Fruit fly (Drosophila melanogaster): ENCODE measurements around the gene Sfp26Ad.

Sfp26Ad gene

DNA sequence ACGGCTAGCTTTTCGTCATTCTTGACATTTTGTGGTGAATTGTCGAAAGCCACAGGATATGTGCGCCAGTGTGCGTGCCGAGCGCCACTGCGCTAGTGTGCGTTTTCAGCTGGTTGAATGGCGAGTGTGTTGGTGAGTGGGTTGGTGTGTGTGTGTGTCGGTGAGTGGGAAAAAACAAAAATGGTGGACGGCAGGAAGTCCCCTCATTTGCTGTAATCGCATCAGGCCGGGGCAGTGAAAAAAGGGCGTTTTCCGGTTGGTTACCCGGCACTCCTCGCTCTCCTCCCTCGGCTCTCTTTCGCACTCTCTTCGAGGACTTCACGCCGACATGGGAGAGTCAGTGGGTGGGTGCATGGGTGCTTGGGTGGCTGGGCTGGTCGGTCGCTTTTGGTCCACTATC is 17.9 kb downstream of the Sfp26Ad start:
- TF ChIP-seq CG5204 (GFP tag; optimal IDR thresholded peaks at IDR 0.05) (no peak), ovo (GFP tag; optimal IDR thresholded peaks at IDR 0.05) (no peak), CG33017 (tag; optimal IDR thresholded peaks at IDR 0.05) (no peak), toe (GFP tag; optimal IDR thresholded peaks at IDR 0.05) (no peak), Mnt (GFP tag; optimal IDR thresholded peaks at IDR 0.05) (no peak), tj (GFP tag; optimal IDR thresholded peaks at IDR 0.05) (no peak), Crg-1 (GFP tag; optimal IDR thresholded peaks at IDR 0.05) (no peak), Clk (GFP tag; optimal IDR thresholded peaks at IDR 0.05) (no peak), pad (GFP tag; optimal IDR thresholded peaks at IDR 0.05) (no peak)

dm6 chr2L:5923603-5924138 is 19.4 kb downstream of the Sfp26Ad start, which contains the start of gene CG9016:
Gene CG9016, minus strand, starts transcription at chr2L:5923653.
- TF ChIP-seq cnc (optimal IDR thresholded peaks at IDR 0.05) (no peak), pad (GFP tag; optimal IDR thresholded peaks at IDR 0.05) (no peak), toe (GFP tag; optimal IDR thresholded peaks at IDR 0.05) (no peak)

- TF ChIP-seq CG7101 (tag; optimal IDR thresholded peaks at IDR 0.05) (no peak), Mnt (GFP tag; optimal IDR thresholded peaks at IDR 0.05) (no peak), cnc (optimal IDR thresholded peaks at IDR 0.05) (no peak), CG5204 (GFP tag; optimal IDR thresholded peaks at IDR 0.05) (no peak)
Observed at dm6 chr2L:5910189-5910588, 32.9 kb downstream of the Sfp26Ad start, which contains the start of gene CG14000. Gene CG14000, minus strand, starts transcription at chr2L:5910289.

DNA sequence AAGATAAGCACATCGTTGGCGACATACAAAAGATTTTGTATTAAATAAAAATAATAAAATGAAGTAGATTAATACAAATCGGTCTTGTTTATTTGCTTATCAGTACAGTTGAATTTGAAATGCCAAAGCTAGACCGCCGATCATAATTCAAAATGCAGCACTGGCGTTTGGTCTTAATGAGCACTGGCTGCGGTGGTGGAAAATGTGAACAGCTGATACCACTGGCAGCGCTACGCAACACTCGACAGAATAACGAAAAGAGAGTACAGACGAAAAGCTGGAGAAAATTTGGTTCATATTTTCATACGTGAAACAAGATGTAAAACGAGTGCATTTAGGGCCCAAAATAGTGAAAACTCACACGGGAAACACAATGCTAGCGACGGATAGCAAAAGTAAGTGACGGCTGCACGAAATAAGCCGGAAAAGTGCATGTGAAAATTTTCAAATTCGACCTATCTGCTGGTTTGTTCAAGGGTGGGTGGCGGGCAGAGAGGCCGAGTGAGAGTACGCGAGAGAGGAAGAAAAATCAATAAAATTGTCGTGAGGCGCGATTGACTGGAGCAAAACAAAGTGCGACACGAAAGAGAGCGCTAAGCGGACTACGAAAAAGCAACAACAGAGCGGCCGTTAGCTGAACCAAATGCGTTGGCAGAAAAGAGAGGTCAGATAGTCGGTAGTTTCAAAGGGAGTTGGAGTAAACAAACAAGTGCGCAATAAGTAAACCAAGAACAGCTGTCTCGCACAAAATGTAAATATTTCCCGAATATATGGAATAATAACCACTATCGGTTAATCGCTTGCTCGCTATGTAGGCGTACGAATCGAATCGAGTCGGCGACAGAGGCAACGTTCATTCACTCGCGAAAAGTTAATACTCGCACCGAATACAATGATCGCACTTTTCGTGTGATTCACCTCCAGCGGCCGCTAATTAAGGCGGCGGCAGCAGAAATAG is 35.9 kb downstream of the Sfp26Ad start, which contains the start of gene bchs:
bchs (plus strand) TSS at position 277 of the 958 bp plus-strand sequence.
- TF ChIP-seq tj (GFP tag; optimal IDR thresholded peaks at IDR 0.05) (peak; percentile 84), CG7045 (GFP tag; optimal IDR thresholded peaks at IDR 0.05) (peak; percentile 18), Crg-1 (GFP tag; optimal IDR thresholded peaks at IDR 0.05) (peak; percentile 52), ovo (GFP tag; optimal IDR thresholded peaks at IDR 0.05) (peak; percentile 82), CG33017 (tag; optimal IDR thresholded peaks at IDR 0.05) (no peak), bab1 (GFP tag; optimal IDR thresholded peaks at IDR 0.05) (peak; percentile 55), cic (GFP tag; optimal IDR thresholded peaks at IDR 0.05) (peak; percentile 97), CG7101 (tag; optimal IDR thresholded peaks at IDR 0.05) (peak; percentile 47), Mnt (GFP tag; optimal IDR thresholded peaks at IDR 0.05) (no peak), CG5204 (GFP tag; optimal IDR thresholded peaks at IDR 0.05) (peak; percentile 14), CG14711 (tag; optimal IDR thresholded peaks at IDR 0.05) (peak; percentile 27), toe (GFP tag; optimal IDR thresholded peaks at IDR 0.05) (peak; percentile 9), cnc (optimal IDR thresholded peaks at IDR 0.05) (no peak), pad (GFP tag; optimal IDR thresholded peaks at IDR 0.05) (peak; percentile 57), kay (GFP tag; ENCODE audit: borderline replicate concordance) (peak; percentile 71), CG11617 (GFP tag; optimal IDR thresholded peaks at IDR 0.05) (no peak), Clk (GFP tag; optimal IDR thresholded peaks at IDR 0.05) (no peak), CG12768 (GFP tag; optimal IDR thresholded peaks at IDR 0.05) (peak; percentile 40), Hr96 (GFP tag; optimal IDR thresholded peaks at IDR 0.05) (peak; percentile 56), CG1620 (GFP tag; optimal IDR thresholded peaks at IDR 0.05) (peak; percentile 58)

DNA sequence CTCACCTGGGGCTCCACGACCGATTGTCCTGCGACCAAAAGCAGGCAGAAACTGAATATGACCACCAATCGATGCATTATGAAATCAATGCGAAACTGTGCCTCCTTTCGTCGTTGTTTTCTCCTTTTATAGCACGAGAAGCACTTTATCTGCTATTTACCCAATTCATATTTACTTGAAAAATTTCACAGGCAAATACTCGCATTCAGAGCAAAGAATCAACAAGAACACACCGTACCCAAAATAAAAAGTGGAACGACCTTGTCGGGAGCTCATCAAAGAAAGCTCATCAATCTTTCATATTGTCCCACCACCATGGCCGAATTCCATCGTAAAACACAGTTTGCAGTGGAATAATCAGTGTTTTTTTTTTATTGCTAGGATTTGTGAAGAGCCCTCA is 38.5 kb downstream of the Sfp26Ad start, which contains the start of gene CG9021:
CG9021 (minus strand) TSS at position 105 of the 400 bp plus-strand sequence.
- TF ChIP-seq Crg-1 (GFP tag; optimal IDR thresholded peaks at IDR 0.05) (no peak), Mnt (GFP tag; optimal IDR thresholded peaks at IDR 0.05) (no peak), cic (GFP tag; optimal IDR thresholded peaks at IDR 0.05) (no peak), CG7101 (tag; optimal IDR thresholded peaks at IDR 0.05) (no peak), cnc (optimal IDR thresholded peaks at IDR 0.05) (no peak), CG7045 (GFP tag; optimal IDR thresholded peaks at IDR 0.05) (no peak), ovo (GFP tag; optimal IDR thresholded peaks at IDR 0.05) (no peak), CG12768 (GFP tag; optimal IDR thresholded peaks at IDR 0.05) (no peak), CG1620 (GFP tag; optimal IDR thresholded peaks at IDR 0.05) (no peak), Hr96 (GFP tag; optimal IDR thresholded peaks at IDR 0.05) (no peak), tj (GFP tag; optimal IDR thresholded peaks at IDR 0.05) (no peak), CG11617 (GFP tag; optimal IDR thresholded peaks at IDR 0.05) (no peak), bab1 (GFP tag; optimal IDR thresholded peaks at IDR 0.05) (no peak), CG14711 (tag; optimal IDR thresholded peaks at IDR 0.05) (no peak), toe (GFP tag; optimal IDR thresholded peaks at IDR 0.05) (no peak), pad (GFP tag; optimal IDR thresholded peaks at IDR 0.05) (no peak), kay (GFP tag; ENCODE audit: borderline replicate concordance) (no peak), CG33017 (tag; optimal IDR thresholded peaks at IDR 0.05) (no peak), CG5204 (GFP tag; optimal IDR thresholded peaks at IDR 0.05) (no peak), Clk (GFP tag; optimal IDR thresholded peaks at IDR 0.05) (no peak)

- TF ChIP-seq Hr96 (GFP tag; optimal IDR thresholded peaks at IDR 0.05) (no peak), CG7101 (tag; optimal IDR thresholded peaks at IDR 0.05) (no peak), cic (GFP tag; optimal IDR thresholded peaks at IDR 0.05) (no peak), CG33017 (tag; optimal IDR thresholded peaks at IDR 0.05) (no peak), CG7045 (GFP tag; optimal IDR thresholded peaks at IDR 0.05) (no peak), kay (GFP tag; ENCODE audit: borderline replicate concordance) (no peak), cnc (optimal IDR thresholded peaks at IDR 0.05) (no peak), Crg-1 (GFP tag; optimal IDR thresholded peaks at IDR 0.05) (no peak), toe (GFP tag; optimal IDR thresholded peaks at IDR 0.05) (no peak), Mnt (GFP tag; optimal IDR thresholded peaks at IDR 0.05) (no peak), tj (GFP tag; optimal IDR thresholded peaks at IDR 0.05) (no peak), CG14711 (tag; optimal IDR thresholded peaks at IDR 0.05) (no peak), ovo (GFP tag; optimal IDR thresholded peaks at IDR 0.05) (no peak)
Observed at dm6 chr2L:5902898-5903297, 40.2 kb downstream of the Sfp26Ad start.
